Fruit fly (Drosophila melanogaster): Measurements from ENCODE around the gene Fim.
A peak's percentile ranks its signal among the peaks of the same experiment; 100 is the strongest.

Fim gene

dm6 chrX:17249326-17249725, 52.4 kb downstream of the Fim start, which contains the start of gene CG8675 (continued):
- TF ChIP-seq Hey (tag; optimal IDR thresholded peaks at IDR 0.05) (peak; percentile 18), CG14710 (tag; optimal IDR thresholded peaks at IDR 0.05) (peak; percentile 32), CG9932 (GFP tag; IDR thresholded peaks at IDR 0.05) (no peak; the same call in 1 of the 2 replicates), ewg (GFP tag; optimal IDR thresholded peaks at IDR 0.05) (peak; percentile 85), CG17829 (tag; optimal IDR thresholded peaks at IDR 0.05) (peak; percentile 13), Myb (GFP tag; optimal IDR thresholded peaks at IDR 0.05) (peak; percentile 99), Abd-B (GFP tag; optimal IDR thresholded peaks at IDR 0.05) (peak; percentile 1), Opbp (GFP tag; IDR thresholded peaks at IDR 0.05; ENCODE audit: partially characterized antibody) (peak; percentile 41; the same call in 1 of the 3 replicates)

- no peak for TF ChIP-seq trh (GFP tag; optimal IDR thresholded peaks at IDR 0.05)
- TF ChIP-seq BEAF-32 (GFP tag; optimal IDR thresholded peaks at IDR 0.05): peak; percentile 10
- TF ChIP-seq Ets97D (GFP tag; optimal IDR thresholded peaks at IDR 0.05): no peak
- 0 out of 2 replicates have a peak, but pooled peaks have one; percentile 11 for TF ChIP-seq Bgb (GFP tag; IDR thresholded peaks at IDR 0.05; ENCODE audit: partially characterized antibody)
- peak; percentile 37 for TF ChIP-seq bigmax (GFP tag; optimal IDR thresholded peaks at IDR 0.05)
- peak; percentile 66 for TF ChIP-seq dm (GFP tag; optimal IDR thresholded peaks at IDR 0.05)
Observed at dm6 chrX:17246916-17247315, 54.8 kb downstream of the Fim start, which contains the start of gene CG42854. CG42854 (minus strand) TSS chrX:17247016.

DNA sequence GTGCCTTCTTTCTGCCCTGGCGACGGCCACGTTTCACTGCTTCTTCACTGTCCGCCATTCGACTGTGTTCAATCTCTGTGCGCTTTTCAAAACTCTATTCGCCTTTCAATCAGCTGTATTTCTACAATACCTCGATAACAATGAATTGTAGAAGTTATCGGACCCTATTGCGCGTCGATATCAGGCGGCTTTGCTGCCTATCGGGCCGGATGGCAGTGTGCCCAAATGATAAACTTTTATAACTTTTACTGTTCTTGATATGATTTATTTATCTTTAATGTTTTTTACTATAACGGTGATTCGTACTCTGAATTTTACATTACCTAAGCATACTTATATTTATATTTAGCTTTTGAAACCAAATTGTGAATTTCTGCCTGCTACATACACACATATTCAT, 56.9 kb downstream of the Fim start, which contains the start of gene CG8915:
TSS of gene CG8915 (minus strand) at position 148 of the 400 bp plus-strand sequence.
- TF ChIP-seq mam (GFP tag; optimal IDR thresholded peaks at IDR 0.05) (no peak), crol (GFP tag; IDR thresholded peaks at IDR 0.05) (no peak), Dad (GFP tag; optimal IDR thresholded peaks at IDR 0.05) (no peak), CG12659 (GFP tag; optimal IDR thresholded peaks at IDR 0.05) (peak; percentile 32), CG16815 (GFP tag; optimal IDR thresholded peaks at IDR 0.05) (no peak), CG15269 (tag; optimal IDR thresholded peaks at IDR 0.05) (no peak), sqz (GFP tag; optimal IDR thresholded peaks at IDR 0.05) (no peak), CG17186 (GFP tag; optimal IDR thresholded peaks at IDR 0.05) (peak; percentile 16), Bgb (GFP tag; IDR thresholded peaks at IDR 0.05; ENCODE audit: partially characterized antibody) (peak; percentile 62), Doc3 (GFP tag; IDR thresholded peaks at IDR 0.05; ENCODE audit: partially characterized antibody) (peak; percentile 45; the same call in 1 of the 3 replicates), D19A (tag; optimal IDR thresholded peaks at IDR 0.05) (no peak), MESR4 (GFP tag; optimal IDR thresholded peaks at IDR 0.05) (peak; percentile 43), Gug (GFP tag; IDR thresholded peaks at IDR 0.05) (no peak), phol (tag; optimal IDR thresholded peaks at IDR 0.05) (peak; percentile 18), row (GFP tag; IDR thresholded peaks at IDR 0.05) (peak; percentile 41), CG12236 (GFP tag; optimal IDR thresholded peaks at IDR 0.05) (no peak), CG1024 (GFP tag; IDR thresholded peaks at IDR 0.05) (no peak), dm (GFP tag; optimal IDR thresholded peaks at IDR 0.05) (no peak), sens-2 (GFP tag; IDR thresholded peaks at IDR 0.05) (no peak), nerfin-2 (GFP tag; IDR thresholded peaks at IDR 0.05; ENCODE audit: partially characterized antibody) (peak; percentile 65), Rx (GFP tag; IDR thresholded peaks at IDR 0.05) (no peak), oc (tag; optimal IDR thresholded peaks at IDR 0.05) (no peak), amos (GFP tag; IDR thresholded peaks at IDR 0.05; ENCODE audit: partially characterized antibody) (peak; percentile 47; the same call in 1 of the 2 replicates), Dref (GFP tag; IDR thresholded peaks at IDR 0.05) (peak; percentile 75), stwl (tag; optimal IDR thresholded peaks at IDR 0.05) (peak; percentile 98), CG7357 (GFP tag; IDR thresholded peaks at IDR 0.05) (no peak), CG34224 (GFP tag; IDR thresholded peaks at IDR 0.05; ENCODE audit: partially characterized antibody) (peak; percentile 77), dati (GFP tag; IDR thresholded peaks at IDR 0.05) (no peak), YL-1 (GFP tag; optimal IDR thresholded peaks at IDR 0.05) (no peak), CoRest (tag; optimal IDR thresholded peaks at IDR 0.05) (peak; percentile 21), pzg (GFP tag; optimal IDR thresholded peaks at IDR 0.05) (peak; percentile 34), CG12391 (tag; optimal IDR thresholded peaks at IDR 0.05) (peak; percentile 5), Dp (GFP tag; optimal IDR thresholded peaks at IDR 0.05) (peak; percentile 44), unc-4 (GFP tag; IDR thresholded peaks at IDR 0.05; ENCODE audit: partially characterized antibody) (peak; percentile 55)

All from whole organism, embryonic.